Worm (Caenorhabditis elegans) whole organism, L2 larva: ENCODE data around the gene ekl-5.
A peak's percentile ranks its signal among the peaks of the same experiment; 100 is the strongest.

Experiments used
- C34F6.9 ChIP-seq: fragments of 150-350 bp; optimal IDR thresholded peaks from 2 replicates; lab custom pipeline; 2014; ENCODE audit warnings: missing biosample characterization, missing genetic modification characterization
- F13H6.1 ChIP-seq: sonication (generic microtip); optimal IDR thresholded peaks from 2 replicates; lab custom pipeline; 2016; ENCODE audit warnings: missing genetic modification characterization, missing compliant biosample characterization
- R02D3.7 ChIP-seq: fragments of 150-350 bp; optimal IDR thresholded peaks from 2 replicates; lab custom pipeline; 2014; ENCODE audit warnings: missing biosample characterization, missing genetic modification characterization
- ZK546.5 ChIP-seq: sonication (generic microtip); optimal IDR thresholded peaks from 2 replicates; lab custom pipeline; 2017; ENCODE audit warnings: missing biosample characterization, missing genetic modification characterization
- alr-1 ChIP-seq: fragments of 150-350 bp; optimal IDR thresholded peaks from 2 replicates; lab custom pipeline; 2014; ENCODE audit warnings: missing biosample characterization, missing genetic modification characterization
- aly-2 ChIP-seq: fragments of 150-350 bp; optimal IDR thresholded peaks from 2 replicates; lab custom pipeline; 2014; ENCODE audit warnings: missing biosample characterization, missing genetic modification characterization
- ama-1 ChIP-seq: fragments of 150-350 bp; optimal IDR thresholded peaks from 2 replicates; lab custom pipeline; 2018; ENCODE audit warnings: inconsistent platforms
- ceh-82 ChIP-seq: fragments of 150-350 bp; optimal IDR thresholded peaks from 2 replicates; lab custom pipeline; 2014; ENCODE audit warnings: missing biosample characterization, missing genetic modification characterization
- crh-2 ChIP-seq: sonication (generic microtip); optimal IDR thresholded peaks from 2 replicates; lab custom pipeline; 2017; ENCODE audit warnings: missing biosample characterization, missing genetic modification characterization
- elt-3 ChIP-seq: sonication (generic microtip); optimal IDR thresholded peaks from 2 replicates; lab custom pipeline; 2017; ENCODE audit warnings: missing biosample characterization, missing genetic modification characterization
- fos-1 ChIP-seq: fragments of 150-350 bp; optimal IDR thresholded peaks from 2 replicates; lab custom pipeline; 2014; ENCODE audit warnings: missing biosample characterization, missing genetic modification characterization
- gmeb-1 ChIP-seq: fragments of 150-350 bp; optimal IDR thresholded peaks from 2 replicates; lab custom pipeline; 2014; ENCODE audit warnings: missing biosample characterization, missing genetic modification characterization
- lin-11 ChIP-seq: fragments of 150-350 bp; sonication (generic microtip); optimal IDR thresholded peaks from 2 replicates; lab custom pipeline; 2014; ENCODE audit warnings: missing biosample characterization, missing genetic modification characterization, inconsistent platforms, mixed read lengths
- lin-13 ChIP-seq: fragments of 150-350 bp; optimal IDR thresholded peaks from 2 replicates; lab custom pipeline; 2014; ENCODE audit warnings: missing biosample characterization, missing genetic modification reagents, missing genetic modification characterization
- lin-39 ChIP-seq: fragments of 150-350 bp; optimal IDR thresholded peaks from 2 replicates; lab custom pipeline; 2014; ENCODE audit warnings: missing biosample characterization, missing genetic modification reagents, missing genetic modification characterization
- lsy-2 ChIP-seq, 2 experiments: fragments of 150-350 bp in 1 of 2; sonication (generic microtip) in 1 of 2; optimal IDR thresholded peaks; 2 replicates each; lab custom pipeline; 2014 to 2017; ENCODE audit warnings: missing biosample characterization in 2 of 2, missing genetic modification characterization in 2 of 2
- mab-5 ChIP-seq: fragments of 150-350 bp; optimal IDR thresholded peaks from 2 replicates; lab custom pipeline; 2014; ENCODE audit warnings: missing biosample characterization, missing genetic modification characterization
- nhr-10 ChIP-seq: sonication (generic microtip); optimal IDR thresholded peaks from 2 replicates; lab custom pipeline; 2017; ENCODE audit warnings: missing biosample characterization, missing genetic modification characterization
- nhr-11 ChIP-seq: fragments of 150-350 bp; optimal IDR thresholded peaks from 2 replicates; lab custom pipeline; 2014; ENCODE audit warnings: missing biosample characterization, missing genetic modification characterization
- nhr-129 ChIP-seq: fragments of 150-350 bp; optimal IDR thresholded peaks from 2 replicates; lab custom pipeline; 2014; ENCODE audit warnings: missing biosample characterization, missing genetic modification characterization
- nhr-21 ChIP-seq: fragments of 150-350 bp; optimal IDR thresholded peaks from 2 replicates; lab custom pipeline; 2014; ENCODE audit warnings: missing biosample characterization, missing genetic modification characterization
- nhr-23 ChIP-seq: fragments of 150-350 bp; optimal IDR thresholded peaks from 2 replicates; lab custom pipeline; 2014; ENCODE audit warnings: missing biosample characterization, missing genetic modification reagents, missing genetic modification characterization
- nhr-25 ChIP-seq: fragments of 150-350 bp; sonication (generic microtip); optimal IDR thresholded peaks from 3 replicates; lab custom pipeline; 2014; ENCODE audit warnings: missing biosample characterization, missing genetic modification characterization
- nhr-6 ChIP-seq: fragments of 150-350 bp; optimal IDR thresholded peaks from 2 replicates; lab custom pipeline; 2014; ENCODE audit warnings: missing biosample characterization, missing genetic modification characterization
- nhr-77 ChIP-seq: fragments of 150-350 bp; optimal IDR thresholded peaks from 2 replicates; lab custom pipeline; 2014; ENCODE audit warnings: missing biosample characterization, missing genetic modification characterization
- sem-4 ChIP-seq: fragments of 150-350 bp; optimal IDR thresholded peaks from 2 replicates; lab custom pipeline; 2014; ENCODE audit warnings: missing biosample characterization, missing genetic modification reagents, missing genetic modification characterization
- sma-9 ChIP-seq, 2 experiments: fragments of 150-350 bp in 1 of 2; sonication (generic microtip) in 1 of 2; optimal IDR thresholded peaks; 2 replicates each; lab custom pipeline; 2014 to 2016; ENCODE audit warnings: missing genetic modification characterization in 2 of 2, mild to moderate bottlenecking in 1 of 2, missing biosample characterization in 1 of 2, missing compliant biosample characterization in 1 of 2, missing genetic modification reagents in 1 of 2, moderate library complexity in 1 of 2
- snpc-4 ChIP-seq: fragments of 150-350 bp; optimal IDR thresholded peaks from 2 replicates; lab custom pipeline; 2014; ENCODE audit warnings: missing biosample characterization, missing genetic modification characterization
- unc-39 ChIP-seq: fragments of 150-350 bp; optimal IDR thresholded peaks from 2 replicates; lab custom pipeline; 2014; ENCODE audit warnings: missing biosample characterization, missing genetic modification characterization
- unc-55 ChIP-seq: fragments of 150-350 bp; sonication (generic microtip); optimal IDR thresholded peaks from 3 replicates; lab custom pipeline; 2014; ENCODE audit warnings: missing biosample characterization, missing genetic modification reagents, missing genetic modification characterization
- ztf-1 ChIP-seq: fragments of 200-800 bp; sonication (Bioruptor generic); conservative IDR thresholded peaks from 2 replicates; pipeline ENCODE4 v1.3.6; 2022; ENCODE audit warnings: missing genetic modification characterization, missing compliant biosample characterization
- ztf-11 ChIP-seq: sonication (generic microtip); optimal IDR thresholded peaks from 2 replicates; lab custom pipeline; 2017; ENCODE audit warnings: missing biosample characterization, missing genetic modification characterization
- ztf-4 ChIP-seq: fragments of 150-350 bp; optimal IDR thresholded peaks from 2 replicates; lab custom pipeline; 2014; ENCODE audit warnings: missing biosample characterization, missing genetic modification characterization

Gene ekl-5

DNA sequence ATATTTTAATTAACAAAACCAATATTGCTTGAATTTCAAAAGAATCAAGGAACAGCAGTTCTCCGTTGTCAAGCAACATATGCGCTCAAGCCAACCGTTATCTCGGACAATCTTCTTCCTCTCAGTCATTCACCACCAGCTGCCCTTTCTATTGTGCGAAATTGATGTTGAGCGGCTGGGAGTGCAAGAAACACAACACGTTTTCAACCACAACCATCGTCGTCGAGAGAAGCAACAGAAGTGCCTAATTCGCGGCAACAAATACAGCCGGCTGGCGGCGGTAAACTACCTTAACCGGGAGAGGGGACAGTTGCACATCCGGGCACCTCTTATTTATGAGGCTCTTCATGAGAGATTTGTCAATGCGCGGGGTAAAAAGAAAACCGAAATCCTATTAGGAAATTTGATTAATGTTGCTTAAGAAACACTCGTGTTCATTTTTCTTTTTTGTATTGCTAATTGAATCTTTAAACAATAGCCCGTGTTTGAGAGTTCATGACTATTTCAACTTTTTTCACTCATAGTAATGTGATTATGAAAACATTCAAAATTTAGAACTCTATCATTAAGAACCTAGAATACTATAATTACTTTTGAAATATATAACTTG, 35.1 kb downstream of the ekl-5 start:
- TF ChIP-seq ceh-82 (tag; lab: Kevin White, UChicago) (no peak), nhr-6 (tag; lab: Kevin White, UChicago) (no peak), aly-2 (tag; lab: Kevin White, UChicago) (no peak), ztf-11 (no peak), R02D3.7 (tag; lab: Kevin White, UChicago) (no peak), gmeb-1 (no peak), crh-2 (tag; lab: Kevin White, UChicago) (no peak), nhr-10 (no peak), elt-3 (tag; lab: Kevin White, UChicago) (no peak), lin-11 (tag; lab: Kevin White, UChicago) (no peak), ZK546.5 (tag; lab: Kevin White, UChicago) (no peak), fos-1 (tag; lab: Kevin White, UChicago) (no peak), nhr-21 (no peak)
- TF ChIP-seq, all 48 proteins: peak for 0

DNA sequence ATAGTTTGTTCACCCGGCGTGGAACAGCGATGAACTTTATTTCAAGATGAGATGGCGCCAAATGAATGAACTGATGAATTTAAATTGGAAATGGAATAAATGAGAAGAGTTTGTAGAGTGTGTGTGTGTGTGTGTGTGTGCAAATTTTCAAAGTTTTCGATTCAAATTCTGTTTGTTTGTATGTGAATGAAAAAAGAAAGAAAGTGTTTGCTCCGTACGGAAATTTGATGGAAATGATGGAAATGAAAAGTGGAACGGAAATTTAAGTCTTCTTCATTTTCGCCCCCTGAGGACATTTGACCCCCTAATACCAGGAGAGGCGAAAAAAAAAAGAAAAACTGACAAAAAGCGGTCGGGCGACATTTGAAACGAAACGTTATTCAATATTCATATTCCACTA, 38.9 kb downstream of the ekl-5 start:
- no peak for TF ChIP-seq alr-1 (tag; lab: Kevin White, UChicago)

ce11 chrX:13876860-13877259, 40.1 kb downstream of the ekl-5 start:
- TF ChIP-seq nhr-23, result no peak
- peak; percentile 6 for TF ChIP-seq fos-1 (tag; lab: Kevin White, UChicago)

DNA sequence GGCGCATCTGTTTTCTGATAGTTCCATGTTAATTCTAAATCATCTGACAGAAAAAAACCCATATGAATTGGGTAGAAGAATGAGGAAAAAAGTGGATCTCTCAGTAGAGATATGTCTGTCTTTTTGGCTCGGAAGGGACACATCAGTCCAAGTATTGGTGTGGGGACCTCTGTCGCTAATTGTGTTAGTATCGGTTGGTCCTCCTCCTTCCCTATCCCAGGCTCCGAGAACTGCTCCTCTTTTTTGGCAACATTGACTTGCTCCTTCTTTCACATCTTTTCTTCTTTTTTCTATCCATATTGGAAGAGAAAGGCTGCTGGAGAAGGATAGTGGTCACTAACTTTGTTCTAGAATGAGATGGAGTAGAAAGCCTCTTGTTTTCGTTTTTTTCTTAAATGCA, 41.1 kb downstream of the ekl-5 start:
- no peak for TF ChIP-seq ztf-4 (tag; lab: Kevin White, UChicago)
- TF ChIP-seq nhr-77 (tag; lab: Kevin White, UChicago), result no peak
- TF ChIP-seq lsy-2 (tag; optimal IDR thresholded peaks at IDR 0.05; lab: Kevin White, UChicago), result no peak
- TF ChIP-seq nhr-11 (tag; lab: Kevin White, UChicago), result no peak
- TF ChIP-seq unc-39 (tag; lab: Kevin White, UChicago), result no peak
- TF ChIP-seq nhr-25, result no peak
- TF ChIP-seq lin-39, result no peak
- TF ChIP-seq R02D3.7 (tag; lab: Kevin White, UChicago), result no peak
- TF ChIP-seq, all 48 proteins: peak for 0

- peak; percentile 80 for TF ChIP-seq F13H6.1 (tag; lab: Kevin White, UChicago)
- peak; percentile 40 for TF ChIP-seq nhr-129
- TF ChIP-seq unc-55 (GFP tag; lab: Kevin White, UChicago), result no peak
- peak; percentile 6 for TF ChIP-seq C34F6.9 (tag; lab: Kevin White, UChicago)
- no peak for TF ChIP-seq snpc-4 (tag; lab: Kevin White, UChicago)
- TF ChIP-seq sma-9 (GFP tag; optimal IDR thresholded peaks at IDR 0.05; lab: Kevin White, UChicago), result peak; percentile 63
- TF ChIP-seq sma-9 (tag; optimal IDR thresholded peaks at IDR 0.05; lab: Kevin White, UChicago), result no peak
- no peak for TF ChIP-seq lin-13
- TF ChIP-seq ama-1, result no peak
- TF ChIP-seq sem-4, result peak; percentile 9
- TF ChIP-seq mab-5 (tag; lab: Kevin White, UChicago), result peak; percentile 1
Measured at ce11 chrX:13873324-13873933, 43.5 kb downstream of the ekl-5 start.

DNA sequence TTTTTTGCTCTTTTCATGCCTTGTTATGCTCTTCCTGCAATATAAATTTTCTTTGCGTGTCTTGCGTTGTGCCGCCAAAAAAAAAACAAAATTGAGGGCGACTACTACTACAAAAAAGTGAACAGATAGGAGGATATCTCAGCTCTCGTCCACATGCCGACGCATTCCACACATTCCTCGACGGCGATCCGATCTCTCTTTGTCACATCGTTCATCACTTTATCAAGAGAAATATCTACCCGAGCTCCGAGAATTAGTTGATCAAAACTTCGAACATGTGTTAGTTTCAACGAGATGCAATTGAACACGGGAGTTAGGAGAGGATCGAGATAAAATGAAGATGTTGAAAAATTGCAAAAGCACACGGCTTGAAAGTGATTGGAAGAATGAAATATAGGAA, 45.9 kb downstream of the ekl-5 start:
- TF ChIP-seq ztf-1 (GFP tag; lab: Robert Waterston, UW) (no peak), sma-9 (GFP tag; optimal IDR thresholded peaks at IDR 0.05; lab: Kevin White, UChicago) (peak; percentile 51), sma-9 (tag; optimal IDR thresholded peaks at IDR 0.05; lab: Kevin White, UChicago) (no peak)
